Fruit fly (Drosophila melanogaster) whole organism, wandering third instar larva: ENCODE data around the gene CG42307.

ENCODE experiments used
- CG9705 ChIP-seq: fragments of 200-800 bp; sonication (Bioruptor generic); optimal IDR thresholded peaks from 2 replicates; lab custom pipeline; 2018; ENCODE audit warnings: missing biosample characterization, mild to moderate bottlenecking, missing genetic modification characterization
- CrebA ChIP-seq: fragments of 200-800 bp; sonication (Bioruptor generic); optimal IDR thresholded peaks from 2 replicates; lab custom pipeline; 2016; ENCODE audit warnings: missing biosample characterization, mild to moderate bottlenecking, missing genetic modification characterization, borderline replicate concordance
- HLH106 ChIP-seq: fragments of 200-800 bp; optimal IDR thresholded peaks from 3 replicates; lab custom pipeline; 2019; ENCODE audit warnings: missing biosample characterization, mild to moderate bottlenecking, missing genetic modification characterization, moderate library complexity
- Hr78 ChIP-seq: fragments of >200 bp; optimal IDR thresholded peaks from 2 replicates; lab custom pipeline; 2017; ENCODE audit warnings: missing biosample characterization, missing genetic modification characterization
- Hr83 ChIP-seq: fragments of 200-300 bp; sonication (Bioruptor generic); optimal IDR thresholded peaks from 2 replicates; lab custom pipeline; 2016; ENCODE audit warnings: missing biosample characterization, mild to moderate bottlenecking, missing genetic modification characterization, moderate library complexity; ENCODE audit not compliant: poor library complexity, severe bottlenecking
- Myc ChIP-seq: fragments of >200 bp; optimal IDR thresholded peaks from 2 replicates; lab custom pipeline; 2017
- N ChIP-seq: fragments of >200 bp; optimal IDR thresholded peaks from 2 replicates; lab custom pipeline; 2018; ENCODE audit warnings: missing biosample characterization, missing external identifiers, missing genetic modification characterization
- Rel ChIP-seq, 2 experiments: fragments of 200-800 bp; sonication (Bioruptor generic) in 1 of 2; optimal IDR thresholded peaks; 2 replicates in 1 of 2; 3 replicates in 1 of 2; lab custom pipeline; 2016 to 2019; ENCODE audit warnings: mild to moderate bottlenecking in 2 of 2, missing biosample characterization in 2 of 2, missing genetic modification characterization in 2 of 2, moderate library complexity in 1 of 2
- Vsx2 ChIP-seq: fragments of 200-300, 225-300 bp; sonication (Bioruptor generic); optimal IDR thresholded peaks from 2 replicates; lab custom pipeline; 2018; ENCODE audit warnings: missing biosample characterization, missing genetic modification characterization; ENCODE audit not compliant: partially characterized antibody
- br ChIP-seq: fragments of 200-800 bp; sonication (Bioruptor generic); optimal IDR thresholded peaks from 2 replicates; lab custom pipeline; 2016; ENCODE audit warnings: missing biosample characterization, missing genetic modification characterization
- brk ChIP-seq: fragments of 200-800 bp; sonication (Bioruptor generic); optimal IDR thresholded peaks from 2 replicates; lab custom pipeline; 2016; ENCODE audit warnings: missing biosample characterization, mild to moderate bottlenecking, missing genetic modification characterization
- dl ChIP-seq, 2 experiments: fragments of 175-275, 200-275 bp in 1 of 2; fragments of 200-275 bp in 1 of 2; sonication (Bioruptor generic); optimal IDR thresholded peaks; lab custom pipeline; 2018; ENCODE audit warnings: mild to moderate bottlenecking in 2 of 2, missing biosample characterization in 2 of 2, missing genetic modification characterization in 2 of 2, moderate library complexity in 2 of 2; ENCODE audit not compliant: partially characterized antibody in 2 of 2, insufficient read depth in 1 of 2
- dmrt93B ChIP-seq: fragments of 200-800 bp; sonication (Bioruptor generic); optimal IDR thresholded peaks from 2 replicates; lab custom pipeline; 2018; ENCODE audit warnings: missing biosample characterization, mild to moderate bottlenecking, missing genetic modification characterization
- foxo ChIP-seq, 2 experiments: fragments of 200-800 bp; sonication (Bioruptor generic); optimal IDR thresholded peaks; 2 replicates in 1 of 2; 3 replicates in 1 of 2; lab custom pipeline; 2016 to 2017; ENCODE audit warnings: missing biosample characterization in 2 of 2, missing genetic modification characterization in 2 of 2
- fru ChIP-seq: fragments of 200-800 bp; sonication (Bioruptor generic); optimal IDR thresholded peaks from 3 replicates; lab custom pipeline; 2016; ENCODE audit warnings: missing biosample characterization, mild to moderate bottlenecking, missing genetic modification characterization
- h ChIP-seq: fragments of 200-800 bp; sonication (Bioruptor generic); optimal IDR thresholded peaks from 3 replicates; lab custom pipeline; 2016; ENCODE audit warnings: missing biosample characterization, mild to moderate bottlenecking, missing genetic modification characterization
- lola ChIP-seq: fragments of >200 bp; optimal IDR thresholded peaks from 2 replicates; lab custom pipeline; 2017; ENCODE audit warnings: missing biosample characterization, missing genetic modification characterization
- pan ChIP-seq: fragments of >200 bp; optimal IDR thresholded peaks from 2 replicates; lab custom pipeline; 2017
- psq ChIP-seq: fragments of 200-800 bp; sonication (Bioruptor generic); optimal IDR thresholded peaks from 3 replicates; lab custom pipeline; 2017; ENCODE audit warnings: missing biosample characterization, mild to moderate bottlenecking, missing genetic modification characterization, moderate library complexity
- sage ChIP-seq: fragments of 200-800 bp; sonication (Bioruptor generic); optimal IDR thresholded peaks from 2 replicates; lab custom pipeline; 2016; ENCODE audit warnings: missing biosample characterization, mild to moderate bottlenecking, missing genetic modification characterization
- sv ChIP-seq: fragments of 200-800 bp; sonication (Bioruptor generic); optimal IDR thresholded peaks from 3 replicates; lab custom pipeline; 2016; ENCODE audit warnings: missing biosample characterization, missing genetic modification characterization
- tai ChIP-seq: sonication (Bioruptor generic); optimal IDR thresholded peaks from 2 replicates; lab custom pipeline; 2016; ENCODE audit warnings: missing biosample characterization, missing genetic modification characterization
- woc ChIP-seq: sonication (Bioruptor generic); optimal IDR thresholded peaks from 2 replicates; lab custom pipeline; 2016; ENCODE audit warnings: missing biosample characterization, mild to moderate bottlenecking, missing genetic modification characterization

CG42307 gene

dm6 chr3L:7368934-7369333 is 40.0 kb downstream of the CG42307 start, which contains the start of gene Sh3beta:
TSS of gene Sh3beta (minus strand) at chr3L:7369260.
- no peak for TF ChIP-seq Hr78 (GFP tag; lab: Kevin White, UChicago)
- no peak for TF ChIP-seq dl (GFP tag; optimal IDR thresholded peaks at IDR 0.05; lab: Kevin White, UChicago; ENCODE audit: insufficient read depth in 1 of 2, partially characterized antibody in 2 of 2)
- TF ChIP-seq HLH106 (tag; lab: Kevin White, UChicago): no peak
- TF ChIP-seq sage: peak; percentile 20
- TF ChIP-seq lola: no peak

- TF ChIP-seq Myc (lab: Kevin White, UChicago) (peak; percentile 4), tai (no peak)
These were observed 40.6 kb downstream of the CG42307 start, which contains the start of gene akirin for dm6 chr3L:7369543-7369942. TSS of gene akirin (plus strand) at chr3L:7369843.

dm6 chr3L:7370231-7370882 is 41.4 kb downstream of the CG42307 start:
- peak; percentile 79 for TF ChIP-seq N
- TF ChIP-seq dmrt93B (GFP tag; lab: Kevin White, UChicago): no peak
- no peak for TF ChIP-seq foxo (GFP tag; optimal IDR thresholded peaks at IDR 0.05; lab: Kevin White, UChicago)
- TF ChIP-seq br (GFP tag; lab: Kevin White, UChicago): no peak
- no peak for TF ChIP-seq CG9705 (GFP tag; lab: Kevin White, UChicago)
- no peak for TF ChIP-seq Rel (GFP tag; optimal IDR thresholded peaks at IDR 0.05; lab: Kevin White, UChicago)
- TF ChIP-seq Rel (tag; optimal IDR thresholded peaks at IDR 0.05; lab: Kevin White, UChicago): peak; percentile 39
- no peak for TF ChIP-seq Vsx2 (GFP tag; lab: Kevin White, UChicago)
- TF ChIP-seq sv: no peak
- no peak for TF ChIP-seq HLH106 (tag; lab: Kevin White, UChicago)
- TF ChIP-seq tai: no peak
- peak; percentile 7 for TF ChIP-seq Hr78 (GFP tag; lab: Kevin White, UChicago)
- TF ChIP-seq h (GFP tag; lab: Kevin White, UChicago): peak; percentile 41
- peak; percentile 81 for TF ChIP-seq psq (GFP tag; lab: Kevin White, UChicago)
- TF ChIP-seq pan (lab: Kevin White, UChicago): no peak
- peak; percentile 1 for TF ChIP-seq Hr83 (GFP tag; lab: Kevin White, UChicago)
- TF ChIP-seq CrebA (GFP tag; lab: Kevin White, UChicago): no peak

dm6 chr3L:7371290-7371689 is 42.4 kb downstream of the CG42307 start:
- peak; percentile 49 for TF ChIP-seq woc
- TF ChIP-seq Myc (lab: Kevin White, UChicago): peak; percentile 54
- TF ChIP-seq pan (lab: Kevin White, UChicago): no peak

- peak; percentile 18 for TF ChIP-seq br (GFP tag; lab: Kevin White, UChicago)
- no peak for TF ChIP-seq dl (GFP tag; optimal IDR thresholded peaks at IDR 0.05; lab: Kevin White, UChicago; ENCODE audit: insufficient read depth in 1 of 2, partially characterized antibody in 2 of 2)
- peak; percentile 21 for TF ChIP-seq brk
These were observed 47.2 kb downstream of the CG42307 start for dm6 chr3L:7376151-7376550.

dm6 chr3L:7376830-7377229 is 47.9 kb downstream of the CG42307 start:
- no peak for TF ChIP-seq brk
- TF ChIP-seq lola: no peak
- no peak for TF ChIP-seq sv
- no peak for TF ChIP-seq CG9705 (GFP tag; lab: Kevin White, UChicago)
- TF ChIP-seq fru: no peak

dm6 chr3L:7380395-7380794 is 51.5 kb downstream of the CG42307 start:
- peak; percentile 9 for TF ChIP-seq h (GFP tag; lab: Kevin White, UChicago)
- TF ChIP-seq Rel (GFP tag; optimal IDR thresholded peaks at IDR 0.05; lab: Kevin White, UChicago): no peak
- TF ChIP-seq Rel (tag; optimal IDR thresholded peaks at IDR 0.05; lab: Kevin White, UChicago): no peak
- TF ChIP-seq, all 38 proteins: peak for 1
